Worm (Caenorhabditis elegans): ENCODE measurements around the gene T19C3.7.

ce11 chrIII:617467-617866 is 18.5 kb downstream of the T19C3.7 start, which contains the start of gene T19C3.2:
- TF ChIP-seq him-1 (tag; optimal IDR thresholded peaks at IDR 0.05): no peak
- TF ChIP-seq unc-62 (GFP tag; optimal IDR thresholded peaks at IDR 0.05): no peak
- no peak for TF ChIP-seq ztf-25 (GFP tag; IDR thresholded peaks at IDR 0.05)
- no peak for TF ChIP-seq attf-6 (GFP tag; IDR thresholded peaks at IDR 0.05)
- no peak for TF ChIP-seq nhr-90 (tag; optimal IDR thresholded peaks at IDR 0.05)
